Worm (Caenorhabditis elegans): ENCODE data around the gene rrp-1.

The rrp-1 gene

DNA sequence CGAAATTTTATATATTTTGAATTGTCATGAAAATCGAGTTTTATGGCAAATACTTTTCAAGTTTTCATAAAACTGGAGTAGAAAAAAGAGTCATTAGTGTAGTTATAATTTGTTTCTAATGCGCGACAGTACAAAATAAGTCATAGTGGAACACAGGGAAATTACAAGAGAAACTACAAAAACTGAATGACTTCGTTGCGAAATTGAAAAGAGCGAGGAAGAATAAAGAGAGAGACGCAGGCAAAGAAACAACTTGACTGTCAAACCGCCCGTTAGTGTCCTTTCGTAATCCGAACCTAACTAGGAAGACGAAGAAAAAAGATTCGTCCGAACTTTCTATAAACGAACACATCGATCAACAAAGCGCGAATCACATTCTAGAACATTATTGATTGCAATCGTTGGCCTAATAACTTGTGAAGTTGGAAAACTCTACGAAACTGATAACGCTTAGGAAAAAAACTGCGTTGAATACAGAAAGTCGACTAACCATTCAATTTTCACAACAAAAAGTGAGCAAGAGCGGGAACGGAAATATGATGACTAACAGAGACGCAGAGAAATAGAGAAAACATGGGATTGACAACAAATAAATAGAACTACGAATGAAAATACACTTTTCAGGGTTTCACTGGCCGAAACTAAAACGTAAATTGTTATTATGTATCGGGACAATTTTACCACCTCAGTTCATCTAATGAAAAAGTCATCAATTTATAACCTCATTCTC is 11.5 kb upstream of the rrp-1 start:
- no peak for TF ChIP-seq unc-62 (GFP tag; optimal IDR thresholded peaks at IDR 0.05)

DNA sequence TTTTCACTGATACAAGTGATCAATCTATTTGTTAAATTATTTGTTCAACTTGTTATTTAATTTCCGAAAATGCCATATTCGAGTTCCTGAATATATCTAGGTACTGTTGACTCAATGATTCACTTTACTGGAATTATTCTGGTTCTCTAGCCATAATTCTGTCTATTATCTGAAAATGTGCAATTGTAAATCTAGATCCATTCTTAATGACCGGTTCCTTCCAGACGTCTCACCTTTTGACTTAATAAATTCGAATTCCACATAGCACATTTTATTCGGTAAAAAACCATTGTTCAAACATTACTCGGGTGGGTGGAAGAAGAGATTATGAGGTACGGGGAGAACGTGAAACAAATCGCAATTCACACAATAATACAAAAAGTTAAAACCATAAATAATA is 7.3 kb upstream of the rrp-1 start:
- no peak for TF ChIP-seq unc-62 (GFP tag; optimal IDR thresholded peaks at IDR 0.05)

DNA sequence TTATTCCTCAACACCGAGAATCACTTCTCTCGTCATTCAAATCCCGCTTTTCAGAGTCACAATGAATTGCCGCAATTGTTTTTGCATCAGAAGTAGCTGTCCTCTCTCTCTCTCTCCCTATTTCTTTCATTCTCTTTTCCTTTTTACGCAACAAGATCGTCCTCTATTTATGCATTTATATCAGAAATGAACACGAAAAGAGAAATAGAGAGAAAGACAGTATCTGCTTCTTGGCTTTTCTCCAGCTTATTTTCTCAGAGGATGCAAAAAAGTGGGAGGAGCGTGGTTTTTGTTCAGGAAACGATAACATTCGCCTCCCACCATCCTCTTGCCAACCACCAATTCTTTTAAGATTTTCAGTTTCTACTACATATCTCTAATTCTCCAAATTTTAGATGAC is 819 bp upstream of the rrp-1 start, which contains the start of gene mam-2:
Gene mam-2, plus strand, starts transcription at position 301 of the 400 bp plus-strand sequence.
- no peak for TF ChIP-seq unc-62 (GFP tag; optimal IDR thresholded peaks at IDR 0.05)

DNA sequence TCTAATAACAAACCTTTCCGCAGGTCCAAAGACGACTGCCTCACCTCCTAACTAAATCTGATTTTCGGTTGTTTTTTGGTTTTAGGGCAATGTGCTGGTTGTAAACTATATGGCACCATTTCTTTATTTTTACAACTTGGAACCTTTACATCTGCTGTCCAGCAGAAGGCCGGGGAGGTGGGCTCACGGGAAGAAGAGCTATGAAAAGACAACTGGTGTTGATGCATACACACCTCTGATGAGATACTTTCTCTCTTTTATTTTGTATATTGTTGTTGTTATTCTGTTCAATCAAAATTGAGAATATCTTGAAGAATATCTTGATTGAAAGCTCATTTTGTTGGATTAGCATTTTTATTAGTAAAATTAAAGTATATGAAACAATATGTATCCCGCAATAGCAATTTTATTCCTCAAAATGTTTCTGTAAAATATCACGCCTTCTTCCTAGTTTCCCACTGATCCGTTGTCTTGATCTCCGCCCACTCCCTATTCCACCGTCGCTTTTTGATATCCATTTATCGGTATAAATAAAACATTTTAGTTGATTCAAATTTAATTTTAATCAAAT is 4.4 kb downstream of the rrp-1 start, which contains the start of gene dhp-2:
Gene dhp-2, plus strand, starts transcription at position 521 of the 571 bp plus-strand sequence.
- TF ChIP-seq unc-62 (GFP tag; optimal IDR thresholded peaks at IDR 0.05) = no peak

DNA sequence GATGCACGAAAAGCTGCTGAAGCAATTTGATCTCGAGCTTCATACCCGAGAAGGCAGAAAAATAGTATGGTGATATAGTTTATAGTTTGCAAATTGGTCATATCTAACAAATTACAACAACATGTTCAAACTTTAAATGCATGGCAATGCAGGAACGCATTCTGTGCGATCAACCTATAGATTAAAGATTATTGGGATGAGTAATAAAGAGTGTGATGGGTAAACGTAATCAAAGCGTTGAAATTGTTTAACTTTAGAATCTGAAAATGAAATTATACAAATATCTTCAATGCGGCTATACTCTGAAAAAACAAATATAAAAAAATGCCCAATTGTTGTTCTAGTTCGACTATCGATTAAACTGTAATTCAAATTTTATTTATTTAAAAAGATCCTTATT is 5.8 kb downstream of the rrp-1 start, which contains the start of gene C47E12.14:
Gene C47E12.14, minus strand, starts transcription at position 101 of the 400 bp plus-strand sequence.
- no peak for TF ChIP-seq unc-62 (GFP tag; optimal IDR thresholded peaks at IDR 0.05)

DNA sequence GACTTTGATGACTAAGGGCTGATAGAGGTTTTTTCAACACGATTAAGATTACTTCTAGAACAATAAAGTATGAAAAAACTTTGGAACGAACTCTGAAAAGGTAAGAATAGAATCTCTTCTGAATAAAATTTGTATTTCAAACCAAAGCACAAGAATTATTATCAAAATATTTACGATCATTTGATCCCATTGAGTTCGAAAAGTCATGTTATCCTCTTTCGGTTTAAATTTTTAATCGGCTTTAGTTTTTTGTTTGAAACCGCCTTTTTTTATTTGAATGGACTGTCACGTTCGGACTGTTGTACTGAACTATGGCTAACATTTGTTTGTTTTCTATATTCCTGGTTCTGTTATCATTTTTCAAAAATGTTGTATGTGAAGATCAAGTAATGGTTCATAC is 7.7 kb downstream of the rrp-1 start, which contains the start of gene C47E12.9:
Gene C47E12.9, plus strand, starts transcription at position 301 of the 400 bp plus-strand sequence.
- TF ChIP-seq unc-62 (GFP tag; optimal IDR thresholded peaks at IDR 0.05) = no peak

DNA sequence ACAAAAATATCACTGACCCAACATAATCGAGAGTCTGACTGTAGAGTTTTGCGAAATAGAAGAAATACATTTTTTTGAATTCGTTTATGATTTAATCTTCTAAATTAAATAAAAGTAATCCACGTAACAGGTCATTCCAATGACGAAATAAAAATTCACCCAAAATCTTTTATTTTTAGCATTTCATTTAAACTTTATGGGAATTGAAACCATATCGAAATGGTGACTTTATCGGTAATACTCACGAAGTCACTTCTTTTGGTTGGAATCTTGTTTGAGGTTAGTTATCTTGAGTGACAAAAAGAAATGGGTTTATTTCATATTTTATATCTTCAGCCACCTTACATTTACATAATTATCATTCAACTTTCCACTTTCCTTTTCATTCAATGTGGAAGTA is 9.4 kb downstream of the rrp-1 start, which contains the start of the genes C47E12.12 and C47E12.10:
Gene C47E12.12, minus strand, starts transcription at position 101 of the 400 bp plus-strand sequence.
Gene C47E12.10, plus strand, starts transcription at position 172 of the 400 bp plus-strand sequence.
- no peak for TF ChIP-seq unc-62 (GFP tag; optimal IDR thresholded peaks at IDR 0.05)

DNA sequence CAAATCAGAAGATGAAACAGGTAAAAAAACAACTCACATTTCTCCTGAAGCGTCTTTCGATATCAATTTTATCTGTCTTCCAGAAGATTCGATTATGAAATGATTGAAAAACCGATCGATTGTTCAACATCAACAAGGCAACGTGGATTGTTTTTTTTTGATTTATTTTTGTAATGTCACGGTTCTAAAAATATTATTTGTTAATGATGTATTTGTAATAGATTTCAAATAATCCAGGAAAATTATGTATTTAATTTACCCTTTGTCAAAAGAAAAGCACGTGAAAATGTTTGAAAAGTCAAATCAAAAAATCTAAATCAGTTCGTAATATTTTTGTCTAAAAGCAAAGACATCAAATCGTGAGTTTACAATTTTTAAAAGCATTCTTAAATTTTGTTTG is 13.0 kb downstream of the rrp-1 start, which contains the start of the genes kin-5 and C47E12.11:
Gene kin-5, minus strand, starts transcription at position 101 of the 400 bp plus-strand sequence.
Gene C47E12.11, plus strand, starts transcription at position 320 of the 400 bp plus-strand sequence.
- TF ChIP-seq unc-62 (GFP tag; optimal IDR thresholded peaks at IDR 0.05) = no peak

DNA sequence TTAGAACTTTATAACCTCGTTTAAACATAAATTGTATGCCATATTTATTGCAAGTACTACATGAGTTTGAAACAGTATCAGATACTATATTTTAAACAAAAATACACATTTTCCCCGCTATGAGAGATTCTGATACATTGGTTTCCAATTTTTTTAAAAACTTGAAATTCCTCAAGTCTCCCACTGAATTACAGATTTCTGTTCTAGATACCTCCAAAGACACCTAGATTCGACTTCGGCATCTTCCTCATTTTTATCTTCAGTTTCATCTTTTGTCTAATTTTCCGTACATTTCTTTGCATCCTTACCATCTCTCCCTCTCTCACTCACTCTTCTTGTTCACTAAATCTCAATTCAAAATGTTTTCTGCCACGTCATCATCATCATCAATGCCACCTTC is 18.1 kb downstream of the rrp-1 start, which contains the start of gene T13H10.2:
Gene T13H10.2, plus strand, starts transcription at position 301 of the 400 bp plus-strand sequence.
- no peak for TF ChIP-seq unc-62 (GFP tag; optimal IDR thresholded peaks at IDR 0.05)

DNA sequence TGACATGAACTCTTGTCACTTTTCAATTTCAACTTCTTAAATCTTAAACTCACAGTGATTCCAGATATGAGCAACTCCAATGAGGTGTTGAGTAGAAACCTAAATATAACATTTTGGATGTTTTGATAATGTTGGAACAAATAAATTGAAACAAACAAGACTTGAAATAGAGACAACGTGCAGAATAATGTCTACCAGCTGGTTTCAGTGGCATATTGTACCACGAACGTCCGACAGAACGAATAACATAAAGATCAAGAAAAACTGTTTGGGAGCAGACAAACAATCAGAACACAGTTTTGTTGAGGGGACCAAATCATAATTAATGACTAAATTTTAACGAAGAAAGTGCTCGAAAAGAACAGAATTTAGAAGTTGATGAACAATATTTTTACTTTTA is 28.7 kb downstream of the rrp-1 start, which contains the start of gene gon-1:
Gene gon-1, minus strand, starts transcription at position 101 of the 400 bp plus-strand sequence.
- no peak for TF ChIP-seq unc-62 (GFP tag; optimal IDR thresholded peaks at IDR 0.05)

DNA sequence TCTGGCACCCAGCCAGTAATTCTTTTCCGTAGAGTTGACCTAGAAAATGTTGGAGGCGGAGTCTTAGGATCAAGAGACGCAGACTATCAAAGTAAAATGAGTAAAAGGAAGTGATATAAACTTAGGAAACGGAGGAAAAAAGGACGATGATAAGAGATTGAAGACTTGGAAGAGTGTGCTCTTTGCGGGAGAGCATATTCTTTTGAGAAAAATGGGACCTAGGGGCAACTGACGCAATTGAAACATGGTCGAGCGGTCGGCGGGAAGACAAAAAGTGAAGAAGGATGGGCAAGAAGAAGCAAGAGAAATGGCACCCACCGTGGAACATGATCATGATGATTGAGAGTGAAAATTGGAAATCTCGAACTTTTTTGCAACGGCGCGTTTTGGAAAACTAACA is 34.0 kb downstream of the rrp-1 start:
- no peak for TF ChIP-seq unc-62 (GFP tag; optimal IDR thresholded peaks at IDR 0.05)

DNA sequence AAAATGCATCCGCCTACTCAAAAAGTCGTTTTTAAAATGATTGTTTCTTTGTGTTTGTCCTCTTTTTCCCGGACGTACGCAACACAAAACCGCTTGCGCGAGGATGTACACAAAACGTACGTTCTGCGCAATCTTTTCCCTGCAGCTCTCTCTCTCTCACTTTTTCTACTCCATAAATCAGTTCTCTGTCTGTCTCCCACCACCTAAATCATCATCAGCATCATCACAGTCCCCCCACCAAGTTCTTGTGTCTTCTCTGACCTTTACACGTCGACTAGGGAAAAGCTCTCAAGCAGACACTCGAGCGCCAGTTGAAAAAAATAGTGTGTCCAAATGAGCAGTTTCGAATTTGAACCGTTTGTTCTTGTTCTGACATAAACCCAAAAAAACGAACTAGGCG is 37.8 kb downstream of the rrp-1 start:
- no peak for TF ChIP-seq unc-62 (GFP tag; optimal IDR thresholded peaks at IDR 0.05)

DNA sequence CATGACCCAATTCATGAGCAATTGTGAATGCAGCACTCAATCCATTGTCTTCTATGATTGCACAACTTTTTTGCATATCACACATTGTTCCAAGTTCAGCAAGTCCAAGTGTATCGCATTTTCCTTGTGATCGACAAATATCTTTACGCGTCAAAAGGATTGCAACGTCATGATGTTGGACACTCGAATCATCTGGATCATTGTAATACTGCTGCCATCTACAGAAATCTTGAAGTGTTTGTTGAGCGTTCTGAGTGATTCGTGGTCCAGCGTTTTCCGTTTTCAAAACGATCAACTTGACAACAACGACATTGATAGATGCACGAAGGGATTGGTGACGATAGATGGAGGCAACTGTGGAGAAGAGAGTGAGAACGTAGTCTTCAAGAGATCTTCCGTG is 38.9 kb downstream of the rrp-1 start:
- no peak for TF ChIP-seq unc-62 (GFP tag; optimal IDR thresholded peaks at IDR 0.05)

DNA sequence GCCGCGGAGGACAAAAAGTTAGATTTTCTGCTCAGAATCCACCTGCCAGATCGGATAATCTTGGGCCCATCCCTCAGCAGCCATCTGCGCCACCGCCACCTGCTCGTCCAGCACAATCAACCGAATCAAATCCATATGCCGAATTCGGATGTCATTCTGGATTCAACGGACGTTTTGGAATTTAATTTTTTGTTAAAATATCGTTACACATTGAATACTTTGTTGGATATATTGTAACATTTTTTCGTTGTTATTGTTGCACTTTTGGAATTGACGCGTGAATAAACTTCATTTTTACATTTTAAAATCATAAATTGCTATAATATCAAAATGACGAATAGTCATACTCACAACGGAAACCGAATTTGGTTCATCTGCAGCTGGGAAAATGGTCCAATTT is 48.5 kb downstream of the rrp-1 start, which contains the start of gene spe-29:
Gene spe-29, plus strand, starts transcription at position 301 of the 400 bp plus-strand sequence.
- no peak for TF ChIP-seq unc-62 (GFP tag; optimal IDR thresholded peaks at IDR 0.05)

DNA sequence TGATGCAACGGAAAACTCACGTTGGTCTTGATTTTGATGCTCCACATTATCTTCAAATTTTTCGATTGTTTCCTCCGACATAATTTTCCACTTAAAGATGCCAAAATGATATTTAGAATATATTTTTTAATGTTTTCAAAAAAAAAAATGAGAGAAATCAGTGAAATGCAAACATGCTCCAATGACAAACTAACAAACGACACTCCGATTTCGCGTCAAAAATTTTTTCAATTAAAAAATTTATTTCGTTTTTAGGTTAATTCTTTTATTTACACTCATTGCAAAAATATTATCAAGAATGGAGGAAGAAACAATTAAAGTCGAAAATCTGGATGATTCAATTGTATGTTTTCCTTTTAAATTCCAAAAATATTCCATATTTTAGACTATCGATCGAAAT is 50.0 kb downstream of the rrp-1 start, which contains the start of the genes trmt-10A and F25H8.2:
Gene trmt-10A, minus strand, starts transcription at position 159 of the 400 bp plus-strand sequence.
Gene F25H8.2, plus strand, starts transcription at position 181 of the 400 bp plus-strand sequence.
- no peak for TF ChIP-seq unc-62 (GFP tag; optimal IDR thresholded peaks at IDR 0.05)

All from whole organism, dauer.